Worm (Caenorhabditis elegans): Measurements from ENCODE around the gene C52E2.3.

- TF ChIP-seq tab-1 (GFP tag; IDR thresholded peaks at IDR 0.05) = no peak
- TF ChIP-seq flt-1 (GFP tag; IDR thresholded peaks at IDR 0.05) = no peak
- TF ChIP-seq med-1 (GFP tag; optimal IDR thresholded peaks at IDR 0.05; ENCODE audit: insufficient read depth) = no peak
Observed at ce11 chrII:1850840-1851294, at the start of gene C52E2.3.

Measured in whole organism, midembryonic.